Fruit fly (Drosophila melanogaster): ENCODE results near the gene pps.

- no peak for TF ChIP-seq usp (GFP tag; optimal IDR thresholded peaks at IDR 0.05)
- TF ChIP-seq N (GFP tag; optimal IDR thresholded peaks at IDR 0.05) = no peak
- TF ChIP-seq rgr (GFP tag; optimal IDR thresholded peaks at IDR 0.05) = no peak
- no peak for TF ChIP-seq br (GFP tag; optimal IDR thresholded peaks at IDR 0.05)
- TF ChIP-seq dmrt93B (GFP tag; optimal IDR thresholded peaks at IDR 0.05) = no peak
- no peak for TF ChIP-seq Vsx2 (GFP tag; optimal IDR thresholded peaks at IDR 0.05; ENCODE audit: partially characterized antibody)
- TF ChIP-seq psq (GFP tag; optimal IDR thresholded peaks at IDR 0.05) = no peak
- no peak for TF ChIP-seq Hr78 (GFP tag; optimal IDR thresholded peaks at IDR 0.05)
- TF ChIP-seq Sp1 (GFP tag; optimal IDR thresholded peaks at IDR 0.05) = no peak
- TF ChIP-seq CG9705 (GFP tag; optimal IDR thresholded peaks at IDR 0.05) = no peak
- TF ChIP-seq brk (GFP tag; optimal IDR thresholded peaks at IDR 0.05) = no peak
- no peak for TF ChIP-seq dl (GFP tag; optimal IDR thresholded peaks at IDR 0.05; ENCODE audit: insufficient read depth in 1 of 2, partially characterized antibody in 2 of 2)
- no peak for TF ChIP-seq foxo (GFP tag; optimal IDR thresholded peaks at IDR 0.05)
- no peak for TF ChIP-seq Myc (optimal IDR thresholded peaks at IDR 0.05)
Measured at dm6 chr3R:12429120-12429610, 15.5 kb downstream of the pps start, which contains the start of the genes CG5641 and CG5245.

All from whole organism, wandering third instar larva.